Fruit fly (Drosophila melanogaster): ENCODE data around the gene Femcoat.

Gene Femcoat

DNA sequence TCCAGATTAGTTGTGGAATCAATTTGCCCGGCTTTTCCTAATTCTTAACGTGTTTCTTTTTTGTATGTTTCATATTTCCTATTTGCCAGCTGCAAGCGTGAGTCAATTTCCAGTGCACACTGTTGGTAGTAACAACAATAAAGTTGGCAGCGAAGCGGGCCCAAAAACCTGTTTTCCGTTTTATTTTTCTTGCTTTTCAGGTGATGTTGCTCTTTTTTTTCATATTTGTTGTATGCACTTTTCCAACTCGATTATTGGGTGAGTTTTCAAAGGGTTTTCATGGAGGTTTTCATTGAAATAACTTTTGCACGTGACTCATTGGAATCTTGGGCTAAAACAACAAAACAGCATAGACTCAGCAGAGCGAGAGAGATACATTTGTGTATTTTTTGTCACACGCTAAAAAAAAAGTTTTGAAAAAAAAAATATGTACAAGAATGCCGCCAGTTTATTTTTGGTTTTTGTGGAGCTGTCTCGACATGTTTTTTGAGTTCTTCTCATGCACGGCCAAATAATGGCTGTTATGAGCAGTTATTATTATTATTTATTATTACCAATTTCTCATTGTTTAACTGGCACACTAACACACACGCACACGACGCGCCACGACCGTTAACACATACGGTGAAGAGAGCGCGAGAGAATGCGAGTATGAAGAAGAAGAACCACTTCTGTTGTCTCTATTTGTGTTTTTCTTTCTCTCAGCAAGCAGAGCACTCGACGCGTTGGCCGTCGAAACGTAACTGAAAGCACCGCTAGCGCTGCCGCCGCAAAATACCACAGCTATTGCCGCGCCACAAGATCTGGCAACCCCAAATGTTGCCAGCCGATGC is 37.1 kb downstream of the Femcoat start, which contains the start of gene Fas2 (continued):
- TF ChIP-seq CG7271 (tag; optimal IDR thresholded peaks at IDR 0.05) = no peak
- peak; percentile 57; the same call in 1 of the 2 replicates for TF ChIP-seq bbx (GFP tag; IDR thresholded peaks at IDR 0.05; ENCODE audit: partially characterized antibody)
- TF ChIP-seq Oli (tag; optimal IDR thresholded peaks at IDR 0.05) = peak; percentile 38
- TF ChIP-seq CG14441 (GFP tag; IDR thresholded peaks at IDR 0.05) = peak; percentile 55; the same call in 1 of the 2 replicates
- TF ChIP-seq vvl (GFP tag; IDR thresholded peaks at IDR 0.05) = peak; percentile 78
- TF ChIP-seq CG6654 (GFP tag; optimal IDR thresholded peaks at IDR 0.05) = no peak
- TF ChIP-seq org-1 (GFP tag; optimal IDR thresholded peaks at IDR 0.05) = peak; percentile 42
- TF ChIP-seq CG2129 (GFP tag; IDR thresholded peaks at IDR 0.05; ENCODE audit: partially characterized antibody) = no peak
- TF ChIP-seq CG3995 (GFP tag; optimal IDR thresholded peaks at IDR 0.05) = no peak
- no peak for TF ChIP-seq cato (GFP tag; optimal IDR thresholded peaks at IDR 0.05; ENCODE audit: borderline replicate concordance)
- no peak for TF ChIP-seq jumu (GFP tag; optimal IDR thresholded peaks at IDR 0.05)
- no peak for TF ChIP-seq Dip3 (GFP tag; optimal IDR thresholded peaks at IDR 0.05)
- no peak for TF ChIP-seq usp (GFP tag; optimal IDR thresholded peaks at IDR 0.05)
- no peak for TF ChIP-seq dan (GFP tag; IDR thresholded peaks at IDR 0.05)
- TF ChIP-seq CG2678 (tag; optimal IDR thresholded peaks at IDR 0.05) = peak; percentile 37
- TF ChIP-seq B-H2 (GFP tag; optimal IDR thresholded peaks at IDR 0.05) = peak; percentile 50
- no peak for TF ChIP-seq vfl (GFP tag; optimal IDR thresholded peaks at IDR 0.05)
- no peak for TF ChIP-seq klu (GFP tag; IDR thresholded peaks at IDR 0.05)
- TF ChIP-seq Rfx (GFP tag; IDR thresholded peaks at IDR 0.05) = peak; percentile 77
- peak; percentile 59 for TF ChIP-seq YL-1 (GFP tag; optimal IDR thresholded peaks at IDR 0.05)
- TF ChIP-seq repo (GFP tag; optimal IDR thresholded peaks at IDR 0.05) = no peak
- no peak for TF ChIP-seq inv (GFP tag; IDR thresholded peaks at IDR 0.05; ENCODE audit: partially characterized antibody)
- TF ChIP-seq CG15011 (GFP tag; optimal IDR thresholded peaks at IDR 0.05) = peak; percentile 30
- TF ChIP-seq CG10462 (GFP tag; optimal IDR thresholded peaks at IDR 0.05) = no peak
- TF ChIP-seq Taf1 (GFP tag; IDR thresholded peaks at IDR 0.05) = 0 out of 2 replicates have a peak, but pooled peaks have one; percentile 52
- TF ChIP-seq HLH54F (GFP tag; optimal IDR thresholded peaks at IDR 0.05) = no peak
- TF ChIP-seq wor (GFP tag; IDR thresholded peaks at IDR 0.05) = no peak
- peak; percentile 72 for TF ChIP-seq stwl (tag; optimal IDR thresholded peaks at IDR 0.05)
- no peak for TF ChIP-seq bab2 (GFP tag; optimal IDR thresholded peaks at IDR 0.05)
- 0 out of 3 replicates have a peak, but pooled peaks have one; percentile 38 for TF ChIP-seq Optix (GFP tag; IDR thresholded peaks at IDR 0.05)
- no peak for TF ChIP-seq prd (optimal IDR thresholded peaks at IDR 0.05)
- TF ChIP-seq prd (GFP tag; IDR thresholded peaks at IDR 0.05) = peak; percentile 65
- peak; percentile 11 for TF ChIP-seq tup (GFP tag; optimal IDR thresholded peaks at IDR 0.05)
- no peak for TF ChIP-seq CG7786 (GFP tag; optimal IDR thresholded peaks at IDR 0.05)
- TF ChIP-seq CG5180 (GFP tag; optimal IDR thresholded peaks at IDR 0.05) = peak; percentile 39
- TF ChIP-seq Blimp-1 (GFP tag; optimal IDR thresholded peaks at IDR 0.05) = no peak
- peak; percentile 76 for TF ChIP-seq lab (GFP tag; optimal IDR thresholded peaks at IDR 0.05)
- TF ChIP-seq CG14014 (GFP tag; IDR thresholded peaks at IDR 0.05) = peak; percentile 51; the same call in 1 of the 2 replicates
- TF ChIP-seq jigr1 (GFP tag; IDR thresholded peaks at IDR 0.05) = no peak
- TF ChIP-seq CG9727 (GFP tag; optimal IDR thresholded peaks at IDR 0.05) = peak; percentile 12
- TF ChIP-seq CG16779 (GFP tag; IDR thresholded peaks at IDR 0.05) = no peak
- peak; percentile 46; the same call in 1 of the 2 replicates for TF ChIP-seq al (GFP tag; IDR thresholded peaks at IDR 0.05)
- peak; percentile 47 for TF ChIP-seq CG12299 (tag; optimal IDR thresholded peaks at IDR 0.05)
- no peak for TF ChIP-seq CG10959 (GFP tag; IDR thresholded peaks at IDR 0.05)
- no peak for TF ChIP-seq cas (GFP tag; IDR thresholded peaks at IDR 0.05)
- TF ChIP-seq CG3281 (GFP tag; optimal IDR thresholded peaks at IDR 0.05) = peak; percentile 66
- TF ChIP-seq Ptx1 (GFP tag; IDR thresholded peaks at IDR 0.05) = peak; percentile 54
- TF ChIP-seq ase (GFP tag; IDR thresholded peaks at IDR 0.05) = peak; percentile 27; the same call in 1 of the 3 replicates
- TF ChIP-seq CG4424 (GFP tag; optimal IDR thresholded peaks at IDR 0.05) = no peak
- peak; percentile 15 for TF ChIP-seq pzg (GFP tag; optimal IDR thresholded peaks at IDR 0.05)
